Worm (Caenorhabditis elegans): Measurements from ENCODE around the gene srg-23.
"Not testable (repeated sequence)": the region's sequence is repeated elsewhere in the genome, so short reads cannot be mapped to it uniquely, and the experiment has no call there.

Gene srg-23

ce11 chrII:3096060-3096459 is at the start of gene srg-23:
Gene srg-23 (minus strand): TSS chrII:3096160.
- no peak for TF ChIP-seq lin-11 (tag; optimal IDR thresholded peaks at IDR 0.05)
- no peak for TF ChIP-seq dmd-4 (tag; optimal IDR thresholded peaks at IDR 0.05)
- TF ChIP-seq mbf-1 (tag; optimal IDR thresholded peaks at IDR 0.05): no peak
- no peak for TF ChIP-seq R02D3.7 (tag; optimal IDR thresholded peaks at IDR 0.05)
- TF ChIP-seq nhr-77 (tag; optimal IDR thresholded peaks at IDR 0.05): no peak
- TF ChIP-seq F13H6.1 (tag; optimal IDR thresholded peaks at IDR 0.05): no peak
- no peak for TF ChIP-seq mab-5 (tag; optimal IDR thresholded peaks at IDR 0.05)
- no peak for TF ChIP-seq nhr-23 (tag; optimal IDR thresholded peaks at IDR 0.05)
- no peak for TF ChIP-seq unc-55 (GFP tag; optimal IDR thresholded peaks at IDR 0.05)
- TF ChIP-seq lin-13 (GFP tag; optimal IDR thresholded peaks at IDR 0.05): no peak
- TF ChIP-seq sma-9 (GFP tag; optimal IDR thresholded peaks at IDR 0.05): no peak
- TF ChIP-seq sma-9 (tag; optimal IDR thresholded peaks at IDR 0.05): no peak
- no peak for TF ChIP-seq unc-62 (GFP tag; optimal IDR thresholded peaks at IDR 0.05)
- TF ChIP-seq nhr-25 (tag; optimal IDR thresholded peaks at IDR 0.05): no peak
- no peak for TF ChIP-seq ztf-4 (tag; optimal IDR thresholded peaks at IDR 0.05)
- no peak for TF ChIP-seq egl-27 (tag; optimal IDR thresholded peaks at IDR 0.05)
- TF ChIP-seq alr-1 (tag; optimal IDR thresholded peaks at IDR 0.05): no peak
- no peak for TF ChIP-seq sem-4 (tag; optimal IDR thresholded peaks at IDR 0.05)
- TF ChIP-seq unc-39 (tag; optimal IDR thresholded peaks at IDR 0.05): no peak
- TF ChIP-seq Y55F3AM.14 (GFP tag; optimal IDR thresholded peaks at IDR 0.05): no peak

DNA sequence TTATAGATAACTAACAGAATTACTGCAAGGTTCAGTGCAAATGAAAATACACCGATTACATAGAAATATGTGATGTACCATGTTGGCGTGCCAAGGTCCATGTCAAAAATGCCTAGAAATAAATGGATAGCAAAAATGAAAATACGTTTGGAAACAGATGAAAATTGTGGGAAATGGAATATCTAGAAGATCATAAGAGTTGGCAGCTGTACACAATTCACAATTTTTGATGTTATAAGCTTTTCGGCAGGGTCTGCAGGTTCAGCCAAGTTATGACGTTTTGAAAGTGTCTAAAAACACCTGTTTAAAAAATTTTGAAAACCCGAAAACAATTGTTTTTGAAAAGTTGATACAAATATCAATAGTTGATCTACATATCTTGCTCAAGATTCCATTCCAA is 48.6 kb upstream of the srg-23 start, which contains the start of gene sri-43:
TSS of gene sri-43 (minus strand) at position 101 of the 400 bp plus-strand sequence.
- not testable (repeated sequence) for TF ChIP-seq nhr-21, skn-1, lin-11 (tag; optimal IDR thresholded peaks at IDR 0.05)

- not testable (repeated sequence) for TF ChIP-seq lsy-2, R02D3.7, ceh-16 (tag; optimal IDR thresholded peaks at IDR 0.05)
Measured at ce11 chrII:3142855-3143254, 46.9 kb upstream of the srg-23 start, which contains the start of gene sri-42. Gene sri-42 (minus strand): TSS chrII:3142955.

DNA sequence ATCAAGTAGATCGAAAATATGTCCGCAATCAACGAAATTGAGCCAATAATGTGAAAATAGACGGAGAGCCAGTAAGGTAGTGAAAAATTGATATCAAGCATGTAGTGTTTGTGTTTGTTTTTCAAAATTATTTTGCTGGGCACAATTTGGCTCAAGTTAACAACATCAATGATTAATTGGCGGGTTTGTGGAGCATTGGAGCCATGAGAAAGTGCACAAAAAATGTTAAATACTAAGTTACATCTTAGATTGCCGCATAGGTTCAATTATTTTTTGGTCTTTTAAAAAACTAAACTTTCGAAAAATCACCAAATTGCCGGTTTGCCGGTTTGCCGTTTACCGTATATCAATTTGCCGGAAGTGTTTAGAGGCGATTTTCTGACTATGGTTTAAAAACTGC is 41.8 kb upstream of the srg-23 start, which contains the start of gene sri-54:
TSS of gene sri-54 (minus strand) at position 101 of the 400 bp plus-strand sequence.
- TF ChIP-seq mdl-1 (tag; optimal IDR thresholded peaks at IDR 0.05) (no peak), nhr-25 (tag; optimal IDR thresholded peaks at IDR 0.05) (no peak), dmd-4 (tag; optimal IDR thresholded peaks at IDR 0.05) (no peak), unc-62 (GFP tag; optimal IDR thresholded peaks at IDR 0.05) (no peak), alr-1 (tag; optimal IDR thresholded peaks at IDR 0.05) (no peak), gmeb-1 (tag; optimal IDR thresholded peaks at IDR 0.05) (no peak), nhr-11 (tag; optimal IDR thresholded peaks at IDR 0.05) (no peak), nhr-12 (tag; optimal IDR thresholded peaks at IDR 0.05) (no peak), crh-2 (tag; optimal IDR thresholded peaks at IDR 0.05) (no peak), lin-39 (tag; optimal IDR thresholded peaks at IDR 0.05) (no peak), mbf-1 (tag; optimal IDR thresholded peaks at IDR 0.05) (no peak)

- TF ChIP-seq elt-3 (tag; optimal IDR thresholded peaks at IDR 0.05) (no peak), unc-55 (GFP tag; optimal IDR thresholded peaks at IDR 0.05) (no peak), sma-9 (GFP tag; optimal IDR thresholded peaks at IDR 0.05) (no peak), sma-9 (tag; optimal IDR thresholded peaks at IDR 0.05) (no peak), nhr-10 (tag; optimal IDR thresholded peaks at IDR 0.05) (no peak)
Measured at ce11 chrII:3135293-3135692, 39.3 kb upstream of the srg-23 start.

DNA sequence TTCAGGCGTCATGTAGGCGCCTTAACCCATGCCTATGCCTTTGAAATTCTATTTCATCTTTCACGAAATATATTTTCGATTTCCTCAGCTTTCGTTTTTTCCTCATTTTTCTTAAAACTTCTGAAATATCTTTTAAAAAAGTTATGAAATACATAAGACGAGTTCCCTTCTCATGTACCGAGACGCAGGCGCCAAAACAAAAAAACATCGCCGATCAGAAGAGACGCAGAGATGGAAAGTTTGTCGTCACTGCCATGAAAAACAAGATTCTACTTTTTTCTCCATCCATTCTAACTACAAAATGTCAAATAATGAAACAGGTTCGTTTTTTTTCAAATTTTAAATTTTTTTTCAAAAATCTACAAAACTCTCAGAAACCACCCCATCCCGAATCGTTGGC is 33.0 kb upstream of the srg-23 start, which contains the start of gene chil-24:
TSS of gene chil-24 (plus strand) at position 156 of the 400 bp plus-strand sequence.
- TF ChIP-seq lin-39 (tag; optimal IDR thresholded peaks at IDR 0.05): no peak
- no peak for TF ChIP-seq R02D3.7 (tag; optimal IDR thresholded peaks at IDR 0.05)
- no peak for TF ChIP-seq gmeb-1 (tag; optimal IDR thresholded peaks at IDR 0.05)
- no peak for TF ChIP-seq sem-4 (tag; optimal IDR thresholded peaks at IDR 0.05)
- TF ChIP-seq aly-2 (tag; optimal IDR thresholded peaks at IDR 0.05): no peak
- peak; percentile 16 for TF ChIP-seq unc-55 (GFP tag; optimal IDR thresholded peaks at IDR 0.05)
- no peak for TF ChIP-seq ztf-4 (tag; optimal IDR thresholded peaks at IDR 0.05)
- TF ChIP-seq sma-9 (GFP tag; optimal IDR thresholded peaks at IDR 0.05): peak; percentile 7
- TF ChIP-seq sma-9 (tag; optimal IDR thresholded peaks at IDR 0.05): no peak
- no peak for TF ChIP-seq peb-1 (tag; optimal IDR thresholded peaks at IDR 0.05)
- TF ChIP-seq alr-1 (tag; optimal IDR thresholded peaks at IDR 0.05): no peak
- no peak for TF ChIP-seq nhr-6 (tag; optimal IDR thresholded peaks at IDR 0.05)
- no peak for TF ChIP-seq blmp-1 (tag; optimal IDR thresholded peaks at IDR 0.05; ENCODE audit: insufficient read depth)
- no peak for TF ChIP-seq crh-2 (tag; optimal IDR thresholded peaks at IDR 0.05)
